Fruit fly (Drosophila melanogaster) whole organism, pupa: ENCODE results near the gene vir-1.

Experiments
- CG10348 ChIP-seq: fragments of 200-800 bp; sonication (Bioruptor generic); IDR thresholded peaks from 2 replicates; pipeline ENCODE4 v1.3.6; 2022; ENCODE audit warnings: missing biosample characterization, missing genetic modification characterization
- CG12605 ChIP-seq: fragments of 200-800 bp; sonication (Bioruptor generic); IDR thresholded peaks from 2 replicates; pipeline ENCODE4 v1.3.6; 2022; ENCODE audit warnings: missing biosample characterization, missing genetic modification characterization
- CG13204 ChIP-seq: fragments of 200-800 bp; sonication (Bioruptor generic); optimal IDR thresholded peaks from 2 replicates; lab custom pipeline; 2018; ENCODE audit warnings: missing biosample characterization, mild to moderate bottlenecking, missing genetic modification characterization, moderate library complexity
- CG14655 ChIP-seq: fragments of 200-800 bp; sonication (Bioruptor generic); optimal IDR thresholded peaks from 3 replicates; lab custom pipeline; 2017; ENCODE audit warnings: mild to moderate bottlenecking, missing biosample characterization, missing genetic modification reagents, missing genetic modification characterization
- CG17806 ChIP-seq: fragments of 200-800 bp; sonication (Bioruptor generic); optimal IDR thresholded peaks from 2 replicates; lab custom pipeline; 2018; ENCODE audit warnings: missing biosample characterization, mild to moderate bottlenecking, missing genetic modification characterization, moderate library complexity
- CG32121 ChIP-seq: fragments of 200-800 bp; sonication (Bioruptor generic); IDR thresholded peaks from 2 replicates; pipeline ENCODE4 v1.3.6; 2022; ENCODE audit warnings: missing biosample characterization, missing genetic modification characterization
- CG34367 ChIP-seq: fragments of 200-800 bp; sonication (Bioruptor generic); optimal IDR thresholded peaks from 2 replicates; lab custom pipeline; 2018; ENCODE audit warnings: missing biosample characterization, mild to moderate bottlenecking, missing genetic modification characterization
- CG4496 ChIP-seq: fragments of 200-800 bp; sonication (Bioruptor generic); IDR thresholded peaks from 3 replicates; pipeline ENCODE4 v1.3.6; 2022; ENCODE audit warnings: missing biosample characterization, missing genetic modification characterization
- CG8301 ChIP-seq: fragments of 200-800 bp; sonication (Bioruptor generic); optimal IDR thresholded peaks from 2 replicates; lab custom pipeline; 2018; ENCODE audit warnings: missing biosample characterization, mild to moderate bottlenecking, missing genetic modification characterization
- CG9948 ChIP-seq: fragments of 200-800 bp; sonication (Bioruptor generic); optimal IDR thresholded peaks from 2 replicates; lab custom pipeline; 2018; ENCODE audit warnings: missing biosample characterization, mild to moderate bottlenecking, missing genetic modification characterization, moderate library complexity
- D1 ChIP-seq: fragments of 200-800 bp; sonication (Bioruptor generic); optimal IDR thresholded peaks from 2 replicates; lab custom pipeline; 2018; ENCODE audit warnings: missing biosample characterization, mild to moderate bottlenecking, missing genetic modification characterization, moderate library complexity
- EcR ChIP-seq: fragments of 200-800 bp; sonication (Bioruptor generic); optimal IDR thresholded peaks from 3 replicates; lab custom pipeline; 2019; ENCODE audit warnings: missing biosample characterization, missing genetic modification characterization, mild to moderate bottlenecking, moderate library complexity, missing genetic modification reagents
- rn ChIP-seq: fragments of 200-800 bp; sonication (Bioruptor generic); IDR thresholded peaks from 2 replicates; pipeline ENCODE4 v1.3.6; 2022; ENCODE audit warnings: missing biosample characterization, missing genetic modification characterization

dm6 chr2L:12445743-12446142 is 22.5 kb upstream of the vir-1 start, which contains the start of gene Oatp33Ea:
- TF ChIP-seq D1 (tag; lab: Kevin White, UChicago) (no peak), CG17806 (no peak), rn (GFP tag; lab: Robert Waterston, UW) (no peak), CG32121 (GFP tag; lab: Robert Waterston, UW) (no peak), CG10348 (GFP tag; lab: Robert Waterston, UW) (no peak), CG8301 (tag; lab: Kevin White, UChicago) (no peak), CG34367 (tag; lab: Kevin White, UChicago) (no peak), CG14655 (no peak), CG9948 (no peak), CG13204 (GFP tag; lab: Kevin White, UChicago) (no peak), EcR (GFP tag; lab: Kevin White, UChicago) (no peak), CG12605 (GFP tag; lab: Robert Waterston, UW) (no peak), CG4496 (GFP tag; lab: Robert Waterston, UW) (no peak)
